Worm (Caenorhabditis elegans) whole organism, L1 larva: ENCODE data around the gene F49E12.7.

Experiments used
- alr-1 ChIP-seq: fragments of 200-800 bp; sonication (Bioruptor generic); optimal IDR thresholded peaks from 2 replicates; lab custom pipeline; 2018; ENCODE audit warnings: borderline replicate concordance, mild to moderate bottlenecking, missing genetic modification characterization, missing compliant biosample characterization
- hlh-17 ChIP-seq: fragments of 200-800 bp; sonication (Bioruptor generic); optimal IDR thresholded peaks from 2 replicates; lab custom pipeline; 2018; ENCODE audit warnings: missing genetic modification characterization, mild to moderate bottlenecking, missing compliant biosample characterization, moderate library complexity, borderline replicate concordance
- isw-1 ChIP-seq: fragments of 200-800 bp; sonication (Bioruptor generic); IDR thresholded peaks from 2 replicates; pipeline ENCODE4 v1.3.6; 2022; ENCODE audit warnings: missing genetic modification characterization, missing compliant biosample characterization
- nhr-28 ChIP-seq: fragments of 150-350 bp; optimal IDR thresholded peaks from 2 replicates; lab custom pipeline; 2014; ENCODE audit warnings: missing biosample characterization, missing genetic modification characterization
- nhr-77 ChIP-seq: fragments of 150-350 bp; optimal IDR thresholded peaks from 2 replicates; lab custom pipeline; 2014; ENCODE audit warnings: missing biosample characterization, missing genetic modification characterization
- nhr-90 ChIP-seq: sonication (generic microtip); optimal IDR thresholded peaks from 2 replicates; lab custom pipeline; 2016; ENCODE audit warnings: mild to moderate bottlenecking, missing genetic modification characterization, missing compliant biosample characterization; ENCODE audit not compliant: poor library complexity
- snpc-4 ChIP-seq: fragments of 150-350 bp; optimal IDR thresholded peaks from 2 replicates; lab custom pipeline; 2014; ENCODE audit warnings: missing biosample characterization, missing genetic modification characterization
- tbx-2 ChIP-seq: sonication (generic microtip); optimal IDR thresholded peaks from 2 replicates; lab custom pipeline; 2016; ENCODE audit warnings: missing genetic modification characterization, missing compliant biosample characterization
- zag-1 ChIP-seq: fragments of 150-350 bp; optimal IDR thresholded peaks from 2 replicates; lab custom pipeline; 2014; ENCODE audit warnings: missing biosample characterization, missing genetic modification characterization
- ztf-11 ChIP-seq, 2 experiments: sonication (generic microtip); optimal IDR thresholded peaks; 2 replicates each; lab custom pipeline; 2016 to 2017; ENCODE audit warnings: missing genetic modification characterization in 2 of 2, missing biosample characterization in 1 of 2, missing compliant biosample characterization in 1 of 2
- ztf-4 ChIP-seq: fragments of 150-350 bp; optimal IDR thresholded peaks from 2 replicates; lab custom pipeline; 2014; ENCODE audit warnings: missing biosample characterization, missing genetic modification characterization

- TF ChIP-seq isw-1 (GFP tag; lab: Robert Waterston, UW) (no peak), hlh-17 (GFP tag; lab: Kevin White, UChicago) (no peak), nhr-77 (tag; lab: Kevin White, UChicago) (no peak), ztf-11 (tag; optimal IDR thresholded peaks at IDR 0.05; lab: Kevin White, UChicago) (no peak), zag-1 (tag; lab: Kevin White, UChicago) (no peak), alr-1 (no peak), nhr-28 (tag; lab: Kevin White, UChicago) (no peak), nhr-90 (tag; lab: Kevin White, UChicago) (no peak), snpc-4 (tag; lab: Kevin White, UChicago) (no peak), ztf-4 (tag; lab: Kevin White, UChicago) (no peak), tbx-2 (tag; lab: Kevin White, UChicago) (no peak)
Measured at ce11 chrII:8435005-8435404, 39.1 kb upstream of the F49E12.7 start, which contains the start of gene acp-4.
